Worm (Caenorhabditis elegans): Measurements from ENCODE around the gene R02C2.1.

DNA sequence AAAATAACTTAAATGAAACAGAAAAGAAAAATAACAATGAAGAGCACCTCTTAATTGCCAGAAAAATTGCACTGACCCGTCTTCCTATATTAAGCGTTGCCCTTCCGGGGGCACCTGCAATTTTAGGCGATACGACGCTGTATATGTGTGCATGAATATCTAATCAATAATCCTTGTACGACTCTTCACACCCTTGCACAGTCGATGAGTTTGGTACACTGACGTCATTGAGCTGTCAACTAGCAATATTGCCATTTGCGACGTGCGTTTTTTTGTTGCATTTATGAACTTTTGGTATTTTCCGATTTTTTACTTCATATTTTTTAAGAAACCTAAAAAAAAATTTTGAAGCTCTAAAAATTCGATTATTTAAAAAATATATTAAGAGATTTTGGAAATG, 8.1 kb upstream of the R02C2.1 start, which contains the start of gene kin-34:
- TF ChIP-seq hmbx-1 (tag; optimal IDR thresholded peaks at IDR 0.05), result no peak
- no peak for TF ChIP-seq ceh-36 (tag; optimal IDR thresholded peaks at IDR 0.05)
- TF ChIP-seq ama-1 (optimal IDR thresholded peaks at IDR 0.05), result no peak
- TF ChIP-seq pes-1 (GFP tag; IDR thresholded peaks at IDR 0.05), result no peak
- TF ChIP-seq tra-4 (tag; optimal IDR thresholded peaks at IDR 0.05), result no peak
